Fruit fly (Drosophila melanogaster) whole organism, embryonic: ENCODE measurements around the gene Tim17a1.

Experiments
- C15 ChIP-seq: fragments of 200-800 bp; sonication (Bioruptor generic); IDR thresholded peaks from 3 replicates; pipeline ENCODE4 v1.3.6; 2022; ENCODE audit warnings: missing biosample characterization, missing genetic modification characterization
- CG1024 ChIP-seq: fragments of 200-800 bp; sonication (Bioruptor generic); IDR thresholded peaks from 2 replicates; pipeline ENCODE4 v1.3.6; 2022; ENCODE audit warnings: missing biosample characterization, missing genetic modification characterization
- CG10366 ChIP-seq: fragments of 200-800 bp; sonication (Bioruptor generic); IDR thresholded peaks from 2 replicates; pipeline ENCODE4 v1.3.6; 2022; ENCODE audit warnings: missing biosample characterization, missing genetic modification characterization
- CG13624 ChIP-seq: fragments of 200-800 bp; sonication (Bioruptor generic); optimal IDR thresholded peaks from 2 replicates; lab custom pipeline; 2016; ENCODE audit warnings: missing biosample characterization, missing genetic modification characterization
- Oaz ChIP-seq: fragments of 200-800 bp; sonication (Bioruptor generic); IDR thresholded peaks from 2 replicates; pipeline ENCODE4 v1.3.6; 2022; ENCODE audit warnings: missing biosample characterization, missing genetic modification characterization
- gro ChIP-seq: fragments of 200-800 bp; sonication (Bioruptor generic); optimal IDR thresholded peaks from 2 replicates; lab custom pipeline; 2016; ENCODE audit warnings: missing biosample characterization, missing genetic modification characterization
- gsb-n ChIP-seq: fragments of 200-800 bp; sonication (Bioruptor generic); optimal IDR thresholded peaks from 3 replicates; lab custom pipeline; 2018; ENCODE audit warnings: missing biosample characterization, mild to moderate bottlenecking, missing genetic modification characterization
- slbo ChIP-seq: fragments of 200-800 bp; sonication (Bioruptor generic); IDR thresholded peaks from 2 replicates; pipeline ENCODE4 v1.3.6; 2022; ENCODE audit warnings: missing biosample characterization, missing genetic modification characterization
- usp ChIP-seq: fragments of >200 bp; optimal IDR thresholded peaks from 2 replicates; lab custom pipeline; 2017; ENCODE audit warnings: missing biosample characterization, missing genetic modification characterization

- no peak for TF ChIP-seq CG1024 (GFP tag; lab: Robert Waterston, UW)
- TF ChIP-seq slbo (GFP tag; lab: Robert Waterston, UW) = no peak
- TF ChIP-seq C15 (GFP tag; lab: Robert Waterston, UW) = no peak
- no peak for TF ChIP-seq gro (GFP tag; lab: Kevin White, UChicago)
- no peak for TF ChIP-seq gsb-n (tag; lab: Kevin White, UChicago)
- TF ChIP-seq CG13624 (GFP tag; lab: Kevin White, UChicago) = no peak
- no peak for TF ChIP-seq CG10366
- TF ChIP-seq usp (GFP tag; lab: Kevin White, UChicago) = no peak
- TF ChIP-seq Oaz (GFP tag; lab: Robert Waterston, UW) = no peak
These were observed 33.6 kb upstream of the Tim17a1 start for dm6 chr3R:12398054-12398453.
